Fruit fly (Drosophila melanogaster) whole organism, embryonic: ENCODE data around the gene CG6481.
A peak's percentile ranks its signal among the peaks of the same experiment; 100 is the strongest.

Source experiments
- CG10366 ChIP-seq: fragments of 200-800 bp; sonication (Bioruptor generic); IDR thresholded peaks from 2 replicates; pipeline ENCODE4 v1.3.6; 2022; ENCODE audit warnings: missing biosample characterization, missing genetic modification characterization
- CG11085 ChIP-seq: fragments of 200-800 bp; sonication (Bioruptor generic); IDR thresholded peaks from 2 replicates; pipeline ENCODE4 v1.3.6; 2022; ENCODE audit warnings: missing biosample characterization, missing genetic modification characterization
- CG11093 ChIP-seq: fragments of 200-800 bp; sonication (Bioruptor generic); IDR thresholded peaks from 3 replicates; pipeline ENCODE4 v1.3.6; 2022; ENCODE audit warnings: missing biosample characterization, missing genetic modification characterization
- CG12155 ChIP-seq: fragments of 200-800 bp; sonication (Bioruptor generic); optimal IDR thresholded peaks from 3 replicates; lab custom pipeline; 2016; ENCODE audit warnings: missing biosample characterization, missing genetic modification characterization
- CG12219 ChIP-seq: fragments of 200-800 bp; sonication (Bioruptor generic); optimal IDR thresholded peaks from 3 replicates; lab custom pipeline; 2018; ENCODE audit warnings: missing biosample characterization, mild to moderate bottlenecking, missing genetic modification characterization
- CG12299 ChIP-seq: fragments of 200-800 bp; sonication (Bioruptor generic); optimal IDR thresholded peaks from 2 replicates; lab custom pipeline; 2018; ENCODE audit warnings: missing biosample characterization, mild to moderate bottlenecking, missing genetic modification characterization
- CG16813 ChIP-seq: fragments of 200-800 bp; sonication (Bioruptor generic); IDR thresholded peaks from 3 replicates; pipeline ENCODE4 v1.3.6; 2022; ENCODE audit warnings: missing biosample characterization, missing genetic modification characterization; ENCODE audit not compliant: partially characterized antibody
- CG16863 ChIP-seq: fragments of 200-800 bp; sonication (Bioruptor generic); optimal IDR thresholded peaks from 3 replicates; lab custom pipeline; 2016; ENCODE audit warnings: missing biosample characterization, missing genetic modification characterization
- CG17359 ChIP-seq: fragments of 200-800 bp; sonication (Bioruptor generic); optimal IDR thresholded peaks from 3 replicates; lab custom pipeline; 2018; ENCODE audit warnings: missing biosample characterization, mild to moderate bottlenecking, missing genetic modification characterization, moderate library complexity
- CG2129 ChIP-seq: fragments of 200-800 bp; sonication (Bioruptor generic); IDR thresholded peaks from 2 replicates; pipeline ENCODE4 v1.3.6; 2022; ENCODE audit warnings: missing biosample characterization, missing genetic modification characterization; ENCODE audit not compliant: partially characterized antibody
- CG32532 ChIP-seq: fragments of 200-800 bp; sonication (Bioruptor generic); IDR thresholded peaks from 2 replicates; pipeline ENCODE4 v1.3.6; 2022; ENCODE audit warnings: missing biosample characterization, missing genetic modification characterization
- CG6272 ChIP-seq: fragments of 200-800 bp; sonication (Bioruptor generic); IDR thresholded peaks from 2 replicates; pipeline ENCODE4 v1.3.6; 2022; ENCODE audit warnings: missing biosample characterization, missing genetic modification characterization
- CG6683 ChIP-seq: fragments of 200-800 bp; sonication (Bioruptor generic); optimal IDR thresholded peaks from 2 replicates; lab custom pipeline; 2017; ENCODE audit warnings: missing biosample characterization, mild to moderate bottlenecking, missing genetic modification characterization, missing genetic modification reagents
- CG7928 ChIP-seq: fragments of 200-800 bp; sonication (Bioruptor generic); optimal IDR thresholded peaks from 2 replicates; lab custom pipeline; 2017; ENCODE audit warnings: missing biosample characterization, mild to moderate bottlenecking, missing genetic modification characterization
- CG8924 ChIP-seq: fragments of 200-800 bp; optimal IDR thresholded peaks from 3 replicates; lab custom pipeline; 2019; ENCODE audit warnings: missing biosample characterization, mild to moderate bottlenecking, missing genetic modification characterization, moderate library complexity
- CG8944 ChIP-seq: fragments of 200-800 bp; sonication (Bioruptor generic); optimal IDR thresholded peaks from 3 replicates; lab custom pipeline; 2016; ENCODE audit warnings: missing biosample characterization, missing genetic modification characterization
- CG9609 ChIP-seq: fragments of 200-800 bp; sonication (Bioruptor generic); optimal IDR thresholded peaks from 3 replicates; lab custom pipeline; 2016; ENCODE audit warnings: missing biosample characterization, missing genetic modification characterization
- CG9876 ChIP-seq: fragments of 200-800 bp; sonication (Bioruptor generic); optimal IDR thresholded peaks from 2 replicates; lab custom pipeline; 2016; ENCODE audit warnings: missing biosample characterization, missing genetic modification characterization
- Camta ChIP-seq: fragments of 200-800 bp; sonication (Bioruptor generic); optimal IDR thresholded peaks from 2 replicates; lab custom pipeline; 2016; ENCODE audit warnings: missing biosample characterization, missing genetic modification characterization
- Chrac-16 ChIP-seq: fragments of 200-800 bp; sonication (Bioruptor generic); optimal IDR thresholded peaks from 3 replicates; lab custom pipeline; 2016; ENCODE audit warnings: missing biosample characterization, missing genetic modification characterization
- CkIIα-i1 ChIP-seq: fragments of 200-800 bp; sonication (Bioruptor generic); IDR thresholded peaks from 2 replicates; pipeline ENCODE4 v1.3.6; 2022; ENCODE audit warnings: missing biosample characterization, missing genetic modification characterization
- Dad ChIP-seq: fragments of 200-800 bp; sonication (Bioruptor generic); optimal IDR thresholded peaks from 3 replicates; lab custom pipeline; 2016; ENCODE audit warnings: missing biosample characterization, missing genetic modification characterization
- Drgx ChIP-seq: fragments of 200-800 bp; sonication (Bioruptor generic); IDR thresholded peaks from 2 replicates; pipeline ENCODE4 v1.3.6; 2022; ENCODE audit warnings: missing biosample characterization, missing genetic modification characterization
- Ets65A ChIP-seq: fragments of 200-800 bp; sonication (Bioruptor generic); peaks from one replicate; lab custom pipeline; 2016; ENCODE audit warnings: missing biosample characterization, missing genetic modification characterization
- Ets97D ChIP-seq: fragments of 200-800 bp; sonication (Bioruptor generic); optimal IDR thresholded peaks from 3 replicates; lab custom pipeline; 2016; ENCODE audit warnings: missing biosample characterization, missing genetic modification characterization
- H15 ChIP-seq: fragments of 200-800 bp; sonication (Bioruptor generic); IDR thresholded peaks from 3 replicates; pipeline ENCODE4 v1.3.6; 2022; ENCODE audit warnings: missing biosample characterization, missing genetic modification characterization
- HLHmδ ChIP-seq: fragments of 200-800 bp; sonication (Bioruptor generic); optimal IDR thresholded peaks from 2 replicates; lab custom pipeline; 2018; ENCODE audit warnings: missing biosample characterization, mild to moderate bottlenecking, missing genetic modification characterization, moderate library complexity
- Opbp ChIP-seq: fragments of 200-800 bp; sonication (Bioruptor generic); IDR thresholded peaks from 3 replicates; pipeline ENCODE4 v1.3.6; 2022; ENCODE audit warnings: missing biosample characterization, missing genetic modification characterization; ENCODE audit not compliant: partially characterized antibody
- Rfx ChIP-seq: fragments of 200-800 bp; sonication (Bioruptor generic); IDR thresholded peaks from 2 replicates; pipeline ENCODE4 v1.3.6; 2022; ENCODE audit warnings: missing biosample characterization, missing genetic modification characterization
- Sin3A ChIP-seq: fragments of >200 bp; optimal IDR thresholded peaks from 2 replicates; lab custom pipeline; 2018
- Usf ChIP-seq: fragments of 200-800 bp; sonication (Bioruptor generic); optimal IDR thresholded peaks from 2 replicates; lab custom pipeline; 2017; ENCODE audit warnings: missing genotype, missing biosample characterization, missing genetic modification characterization
- chinmo ChIP-seq: fragments of 200-800 bp; sonication (Bioruptor generic); IDR thresholded peaks from 4 replicates; pipeline ENCODE4 v1.3.6; 2022; ENCODE audit warnings: missing biosample characterization, missing genetic modification characterization; ENCODE audit not compliant: partially characterized antibody
- disco-r ChIP-seq: fragments of 200-800 bp; sonication (Bioruptor generic); optimal IDR thresholded peaks from 2 replicates; lab custom pipeline; 2016; ENCODE audit warnings: missing biosample characterization, missing genetic modification characterization
- dpn ChIP-seq, 2 experiments: fragments of 200-800 bp; sonication (Bioruptor generic); optimal IDR thresholded peaks; 3 replicates each; lab custom pipeline; 2016; ENCODE audit warnings: missing biosample characterization in 2 of 2, missing genetic modification characterization in 2 of 2
- her ChIP-seq: fragments of 200-800 bp; sonication (Bioruptor generic); optimal IDR thresholded peaks from 2 replicates; lab custom pipeline; 2016; ENCODE audit warnings: missing biosample characterization, missing genetic modification characterization
- jing ChIP-seq: fragments of 200-800 bp; sonication (Bioruptor generic); optimal IDR thresholded peaks from 2 replicates; lab custom pipeline; 2018; ENCODE audit warnings: missing biosample characterization, mild to moderate bottlenecking, missing genetic modification characterization
- jumu ChIP-seq: fragments of 200-800 bp; sonication (Bioruptor generic); optimal IDR thresholded peaks from 3 replicates; lab custom pipeline; 2016; ENCODE audit warnings: missing biosample characterization, missing genetic modification characterization
- knrl ChIP-seq: fragments of 200-800 bp; sonication (Bioruptor generic); IDR thresholded peaks from 3 replicates; pipeline ENCODE4 v1.3.6; 2022; ENCODE audit warnings: missing biosample characterization, missing genetic modification characterization; ENCODE audit not compliant: partially characterized antibody
- lola ChIP-seq, 3 experiments: fragments of >200 bp in 2 of 3; fragments of 200-800 bp in 1 of 3; sonication (Bioruptor generic) in 1 of 3; optimal IDR thresholded peaks; 2 replicates each; lab custom pipeline; 2017 to 2019; ENCODE audit warnings: missing biosample characterization in 3 of 3, missing genetic modification characterization in 3 of 3, mild to moderate bottlenecking in 1 of 3, moderate library complexity in 1 of 3
- mam ChIP-seq: fragments of 200-800 bp; sonication (Bioruptor generic); optimal IDR thresholded peaks from 3 replicates; lab custom pipeline; 2016; ENCODE audit warnings: missing biosample characterization, missing genetic modification characterization
- nerfin-2 ChIP-seq: fragments of 200-800 bp; sonication (Bioruptor generic); IDR thresholded peaks from 2 replicates; pipeline ENCODE4 v1.3.6; 2022; ENCODE audit warnings: missing biosample characterization, missing genetic modification characterization; ENCODE audit not compliant: partially characterized antibody
- p53 ChIP-seq: fragments of 200-800 bp; sonication (Bioruptor generic); optimal IDR thresholded peaks from 2 replicates; lab custom pipeline; 2016; ENCODE audit warnings: missing biosample characterization, missing genetic modification characterization
- pan ChIP-seq, 4 experiments: fragments of >200 bp in 3 of 4; fragments of 200-800 bp in 1 of 4; sonication (Bioruptor generic) in 1 of 4; optimal IDR thresholded peaks in 3 of 4; IDR thresholded peaks in 1 of 4; 2 replicates each; pipeline versions ENCODE4 v1.3.6 to Lab custom; 2017 to 2022; ENCODE audit warnings: missing biosample characterization in 2 of 4, missing genetic modification characterization in 2 of 4, mixed read lengths in 1 of 4
- ranshi ChIP-seq: fragments of 200-800 bp; sonication (Bioruptor generic); IDR thresholded peaks from 2 replicates; pipeline ENCODE4 v1.3.6; 2022; ENCODE audit warnings: missing biosample characterization, missing genetic modification characterization
- ro ChIP-seq: fragments of 200-800 bp; sonication (Bioruptor generic); IDR thresholded peaks from 2 replicates; pipeline ENCODE4 v1.3.6; 2022; ENCODE audit warnings: missing biosample characterization, missing genetic modification characterization
- sd ChIP-seq: fragments of 200-800 bp; sonication (Bioruptor generic); optimal IDR thresholded peaks from 3 replicates; lab custom pipeline; 2018; ENCODE audit warnings: missing biosample characterization, mild to moderate bottlenecking, missing genetic modification characterization, moderate library complexity
- sima ChIP-seq: fragments of 200-800 bp; sonication (Bioruptor generic); optimal IDR thresholded peaks from 2 replicates; lab custom pipeline; 2016; ENCODE audit warnings: missing biosample characterization, missing genetic modification characterization
- twi ChIP-seq: fragments of 200-800 bp; optimal IDR thresholded peaks from 2 replicates; lab custom pipeline; 2019; ENCODE audit warnings: missing biosample characterization, mild to moderate bottlenecking, missing genetic modification characterization, moderate library complexity
- vvl ChIP-seq: fragments of 200-800 bp; sonication (Bioruptor generic); IDR thresholded peaks from 2 replicates; pipeline ENCODE4 v1.3.6; 2022; ENCODE audit warnings: missing biosample characterization, missing genetic modification characterization
- wor ChIP-seq: fragments of 200-800 bp; sonication (Bioruptor generic); IDR thresholded peaks from 2 replicates; pipeline ENCODE4 v1.3.6; 2022; ENCODE audit warnings: missing biosample characterization, missing genetic modification characterization
- zf30C ChIP-seq: fragments of 200-800 bp; sonication (Bioruptor generic); optimal IDR thresholded peaks from 3 replicates; lab custom pipeline; 2018; ENCODE audit warnings: missing biosample characterization, mild to moderate bottlenecking, missing genetic modification characterization

CG6481 gene

dm6 chrX:18494165-18494740 is 28.0 kb downstream of the CG6481 start, which contains the start of gene CG15043 (continued):
- TF ChIP-seq knrl (GFP tag; lab: Robert Waterston, UW): no peak
- no peak for TF ChIP-seq chinmo
- TF ChIP-seq jumu: no peak
- TF ChIP-seq Camta: no peak
- TF ChIP-seq pan (optimal IDR thresholded peaks at IDR 0.05; lab: Kevin White, UChicago): no peak
- TF ChIP-seq pan (GFP tag; optimal IDR thresholded peaks at IDR 0.05 in 1 of 2, IDR thresholded peaks at IDR 0.05 in 1 of 2): peak in 1 of 2 experiments; percentile 60
- no peak for TF ChIP-seq CG11093
- TF ChIP-seq CG6272 (GFP tag; lab: Robert Waterston, UW): no peak
- no peak for TF ChIP-seq p53
- TF ChIP-seq CG9876: no peak
- TF ChIP-seq CG8924: no peak
- TF ChIP-seq jing (GFP tag; lab: Kevin White, UChicago): no peak
- no peak for TF ChIP-seq sd
- TF ChIP-seq CkIIα-i1 (GFP tag; lab: Robert Waterston, UW): no peak
- TF ChIP-seq Drgx (GFP tag; lab: Robert Waterston, UW): no peak
- TF ChIP-seq CG10366 (GFP tag; lab: Robert Waterston, UW): no peak
- TF ChIP-seq CG8944 (GFP tag; lab: Kevin White, UChicago): no peak
- peak; percentile 14 for TF ChIP-seq CG12155 (GFP tag; lab: Kevin White, UChicago)
- TF ChIP-seq lola (GFP tag; optimal IDR thresholded peaks at IDR 0.05; lab: Kevin White, UChicago): no peak
- no peak for TF ChIP-seq Dad
- TF ChIP-seq ro (GFP tag; lab: Robert Waterston, UW): no peak
- peak; percentile 72 for TF ChIP-seq ranshi (GFP tag; lab: Robert Waterston, UW)
- no peak for TF ChIP-seq zf30C (GFP tag; lab: Kevin White, UChicago)
- peak; percentile 40 for TF ChIP-seq CG17359
- no peak for TF ChIP-seq HLHmδ
- peak in 1 of 2 experiments; percentile 35 for TF ChIP-seq dpn (GFP tag; optimal IDR thresholded peaks at IDR 0.05; lab: Kevin White, UChicago)
- TF ChIP-seq CG16863 (GFP tag; lab: Kevin White, UChicago): no peak
- TF ChIP-seq wor (GFP tag; lab: Robert Waterston, UW): no peak
- no peak for TF ChIP-seq CG9609 (GFP tag; lab: Kevin White, UChicago)
- TF ChIP-seq Chrac-16 (GFP tag; lab: Kevin White, UChicago): no peak
- no peak for TF ChIP-seq CG6683
- no peak for TF ChIP-seq Opbp (GFP tag; lab: Robert Waterston, UW)
- TF ChIP-seq CG11085: no peak
- TF ChIP-seq vvl (GFP tag; lab: Robert Waterston, UW): 0 out of 2 replicates have a peak, but pooled peaks have one; percentile 9
- no peak for TF ChIP-seq CG7928 (GFP tag; lab: Kevin White, UChicago)
- no peak for TF ChIP-seq nerfin-2 (GFP tag; lab: Robert Waterston, UW)
- no peak for TF ChIP-seq disco-r
- TF ChIP-seq sima: no peak
- peak; percentile 63 for TF ChIP-seq Ets65A
- no peak for TF ChIP-seq twi (tag; lab: Kevin White, UChicago)
- TF ChIP-seq mam (GFP tag; lab: Kevin White, UChicago): peak; percentile 49
- no peak for TF ChIP-seq CG16813 (GFP tag; lab: Robert Waterston, UW)
- TF ChIP-seq CG32532 (GFP tag; lab: Robert Waterston, UW): peak; percentile 67
- TF ChIP-seq Usf (GFP tag; lab: Kevin White, UChicago): no peak
- no peak for TF ChIP-seq Sin3A
- peak; percentile 81 for TF ChIP-seq Rfx
- TF ChIP-seq CG12219 (GFP tag; lab: Kevin White, UChicago): no peak
- TF ChIP-seq Ets97D: no peak
- TF ChIP-seq H15 (GFP tag; lab: Robert Waterston, UW): no peak
- no peak for TF ChIP-seq her
- no peak for TF ChIP-seq CG12299 (tag; lab: Kevin White, UChicago)
- TF ChIP-seq CG2129 (GFP tag; lab: Robert Waterston, UW): no peak
